Worm (Caenorhabditis elegans) whole organism, L4 larva: ENCODE measurements around the gene ugt-62.
A peak's percentile ranks its signal among the peaks of the same experiment; 100 is the strongest.

ENCODE experiments used
- R02D3.7 ChIP-seq: fragments of 150-350 bp; sonication (generic microtip); optimal IDR thresholded peaks from 3 replicates; lab custom pipeline; 2014; ENCODE audit warnings: missing biosample characterization, missing genetic modification characterization
- T20F7.1 ChIP-seq: fragments of 200-800 bp; sonication (Bioruptor generic); optimal IDR thresholded peaks from 2 replicates; lab custom pipeline; 2018; ENCODE audit warnings: mild to moderate bottlenecking, missing genetic modification characterization, missing compliant biosample characterization
- T26A8.4 ChIP-seq: fragments of 200-800 bp; sonication (Bioruptor generic); IDR thresholded peaks from 2 replicates; pipeline ENCODE4 v1.3.6; 2022; ENCODE audit warnings: missing genetic modification characterization, missing compliant biosample characterization
- Y48G9A.11 ChIP-seq: fragments of 200-800 bp; sonication (Bioruptor generic); IDR thresholded peaks from 2 replicates; pipeline ENCODE4 v1.3.6; 2022; ENCODE audit warnings: missing genetic modification reagents, missing genetic modification characterization, missing compliant biosample characterization
- arid-1 ChIP-seq: fragments of 200-800 bp; sonication (Bioruptor generic); conservative IDR thresholded peaks from 2 replicates; pipeline ENCODE4 v1.3.6; 2022; ENCODE audit warnings: missing genetic modification reagents, missing genetic modification characterization, missing compliant biosample characterization
- attf-4 ChIP-seq: sonication (generic microtip); optimal IDR thresholded peaks from 3 replicates; lab custom pipeline; 2017; ENCODE audit warnings: missing biosample characterization, missing genetic modification characterization
- ceh-20 ChIP-seq: fragments of 200-800 bp; sonication (Bioruptor generic); IDR thresholded peaks from 2 replicates; pipeline ENCODE4 v1.3.6; 2022; ENCODE audit warnings: missing genetic modification reagents, missing genetic modification characterization, missing compliant biosample characterization
- ceh-28 ChIP-seq: fragments of 150-350 bp; optimal IDR thresholded peaks from 2 replicates; lab custom pipeline; 2014; ENCODE audit warnings: missing biosample characterization, missing genetic modification reagents, missing genetic modification characterization
- ces-1 ChIP-seq: fragments of 150-350 bp; sonication (generic microtip); optimal IDR thresholded peaks from 4 replicates; lab custom pipeline; 2014; ENCODE audit warnings: missing biosample characterization, missing genetic modification reagents, missing genetic modification characterization
- ctbp-1 ChIP-seq: fragments of 200-800 bp; sonication (Bioruptor generic); IDR thresholded peaks from 2 replicates; pipeline ENCODE4 v1.3.6; 2022; ENCODE audit warnings: missing genetic modification reagents, missing genetic modification characterization, missing compliant biosample characterization
- daf-16 ChIP-seq, 3 experiments: sonication (generic microtip); optimal IDR thresholded peaks; 2 replicates each; lab custom pipeline; 2016 to 2017; ENCODE audit warnings: missing genetic modification characterization in 3 of 3, missing genetic modification reagents in 3 of 3, mild to moderate bottlenecking in 2 of 3, missing compliant biosample characterization in 2 of 3, missing biosample characterization in 1 of 3, moderate library complexity in 1 of 3
- daf-8 ChIP-seq: fragments of 200-800 bp; sonication (Bioruptor generic); IDR thresholded peaks from 2 replicates; pipeline ENCODE4 v1.3.6; 2022; ENCODE audit warnings: missing genetic modification characterization, missing compliant biosample characterization
- dmd-6 ChIP-seq: fragments of 200-800 bp; sonication (Bioruptor generic); IDR thresholded peaks from 2 replicates; pipeline ENCODE4 v1.3.6; 2022; ENCODE audit warnings: missing genetic modification reagents, missing genetic modification characterization, missing compliant biosample characterization
- dpl-1 ChIP-seq: fragments of 150-350 bp; optimal IDR thresholded peaks from 2 replicates; lab custom pipeline; 2014; ENCODE audit warnings: missing biosample characterization, missing genetic modification reagents, missing genetic modification characterization
- duxl-1 ChIP-seq: sonication (generic microtip); optimal IDR thresholded peaks from 2 replicates; lab custom pipeline; 2016; ENCODE audit warnings: mild to moderate bottlenecking, missing genetic modification characterization, moderate library complexity, missing compliant biosample characterization; ENCODE audit not compliant: poor library complexity
- dve-1 ChIP-seq: sonication (generic microtip); optimal IDR thresholded peaks from 2 replicates; lab custom pipeline; 2017; ENCODE audit warnings: antibody characterized with exemption, mild to moderate bottlenecking, missing genetic modification characterization, missing compliant biosample characterization; ENCODE audit not compliant: insufficient read depth
- hlh-30 ChIP-seq: sonication (generic microtip); optimal IDR thresholded peaks from 2 replicates; lab custom pipeline; 2017; ENCODE audit warnings: antibody characterized with exemption, mild to moderate bottlenecking, missing genetic modification characterization, missing compliant biosample characterization; ENCODE audit not compliant: insufficient read depth
- jun-1 ChIP-seq: fragments of 150-350 bp; optimal IDR thresholded peaks from 2 replicates; lab custom pipeline; 2014; ENCODE audit warnings: missing biosample characterization, missing genetic modification reagents, missing genetic modification characterization
- lim-7 ChIP-seq: fragments of 200-800 bp; sonication (Bioruptor generic); IDR thresholded peaks from 2 replicates; pipeline ENCODE4 v1.3.6; 2022; ENCODE audit warnings: missing genetic modification characterization, missing compliant biosample characterization
- lin-1 ChIP-seq: fragments of 200-800 bp; sonication (Bioruptor generic); IDR thresholded peaks from 2 replicates; pipeline ENCODE4 v1.3.6; 2022; ENCODE audit warnings: missing genetic modification reagents, missing genetic modification characterization, missing compliant biosample characterization
- lsy-2 ChIP-seq, 2 experiments: fragments of 150-350 bp in 1 of 2; sonication (generic microtip) in 1 of 2; optimal IDR thresholded peaks; 2 replicates each; lab custom pipeline; 2014 to 2017; ENCODE audit warnings: missing biosample characterization in 2 of 2, missing genetic modification characterization in 2 of 2
- mdt-29 ChIP-seq: fragments of 200-800 bp; sonication (Bioruptor generic); IDR thresholded peaks from 2 replicates; pipeline ENCODE4 v1.3.6; 2022; ENCODE audit warnings: missing genetic modification reagents, missing genetic modification characterization, missing compliant biosample characterization
- mep-1 ChIP-seq: fragments of 150-350 bp; sonication (generic microtip); optimal IDR thresholded peaks from 3 replicates; lab custom pipeline; 2014; ENCODE audit warnings: missing biosample characterization, missing genetic modification characterization
- mes-2 ChIP-seq: sonication (generic microtip); optimal IDR thresholded peaks from 2 replicates; lab custom pipeline; 2016; ENCODE audit warnings: missing genotype, mild to moderate bottlenecking, missing genetic modification characterization, missing compliant biosample characterization; ENCODE audit not compliant: poor library complexity, severe bottlenecking
- mxl-3 ChIP-seq: fragments of 200-800 bp; sonication (Bioruptor generic); optimal IDR thresholded peaks from 2 replicates; lab custom pipeline; 2018; ENCODE audit warnings: mild to moderate bottlenecking, missing genetic modification characterization, missing compliant biosample characterization
- nhr-25 ChIP-seq: sonication (generic microtip); optimal IDR thresholded peaks from 2 replicates; lab custom pipeline; 2017; ENCODE audit warnings: missing genetic modification characterization, mild to moderate bottlenecking, missing compliant biosample characterization, antibody characterized with exemption, moderate library complexity, borderline replicate concordance; ENCODE audit not compliant: insufficient read depth
- nhr-28 ChIP-seq: fragments of 150-350 bp; optimal IDR thresholded peaks from 2 replicates; lab custom pipeline; 2014; ENCODE audit warnings: missing biosample characterization, missing genetic modification characterization
- nhr-41 ChIP-seq: fragments of 200-800 bp; sonication (Bioruptor generic); IDR thresholded peaks from 2 replicates; pipeline ENCODE4 v1.3.6; 2022; ENCODE audit warnings: missing genetic modification reagents, missing genetic modification characterization, missing compliant biosample characterization
- nhr-6 ChIP-seq: fragments of 150-350 bp; optimal IDR thresholded peaks from 2 replicates; lab custom pipeline; 2014; ENCODE audit warnings: missing biosample characterization, missing genetic modification characterization
- pha-4 ChIP-seq, 2 experiments: fragments of 150-350 bp in 1 of 2; fragments of 200-800 bp in 1 of 2; sonication (Bioruptor generic) in 1 of 2; IDR thresholded peaks in 1 of 2; optimal IDR thresholded peaks in 1 of 2; 2 replicates each; pipeline versions ENCODE4 v1.3.6 to Lab custom; 2014 to 2022; ENCODE audit warnings: missing genetic modification characterization in 2 of 2, missing genetic modification reagents in 2 of 2, missing biosample characterization in 1 of 2, missing compliant biosample characterization in 1 of 2
- php-3 ChIP-seq: fragments of 200-800 bp; sonication (Bioruptor generic); IDR thresholded peaks from 2 replicates; pipeline ENCODE4 v1.3.6; 2022; ENCODE audit warnings: missing genetic modification reagents, missing genetic modification characterization, missing compliant biosample characterization
- pqm-1 ChIP-seq: sonication (generic microtip); optimal IDR thresholded peaks from 2 replicates; lab custom pipeline; 2017; ENCODE audit warnings: missing biosample characterization, missing genetic modification characterization
- rbr-2 ChIP-seq: sonication (generic microtip); optimal IDR thresholded peaks from 2 replicates; lab custom pipeline; 2016; ENCODE audit warnings: missing genotype, missing genetic modification characterization, missing compliant biosample characterization
- saeg-2 ChIP-seq: fragments of 200-800 bp; sonication (Bioruptor generic); IDR thresholded peaks from 2 replicates; pipeline ENCODE4 v1.3.6; 2022; ENCODE audit warnings: missing genetic modification reagents, missing genetic modification characterization, missing compliant biosample characterization
- set-16 ChIP-seq: fragments of 200-800 bp; sonication (Bioruptor generic); IDR thresholded peaks from 2 replicates; pipeline ENCODE4 v1.3.6; 2022; ENCODE audit warnings: missing genetic modification reagents, missing genetic modification characterization, missing compliant biosample characterization
- spr-1 ChIP-seq: sonication (generic microtip); optimal IDR thresholded peaks from 2 replicates; lab custom pipeline; 2016; ENCODE audit warnings: mild to moderate bottlenecking, missing genetic modification characterization, missing compliant biosample characterization
- spr-3 ChIP-seq: fragments of 200-800 bp; sonication (Bioruptor generic); optimal IDR thresholded peaks from 2 replicates; lab custom pipeline; 2018; ENCODE audit warnings: mild to moderate bottlenecking, missing genetic modification characterization, missing compliant biosample characterization
- unc-39 ChIP-seq: sonication (generic microtip); optimal IDR thresholded peaks from 2 replicates; lab custom pipeline; 2017; ENCODE audit warnings: missing biosample characterization, missing genetic modification characterization
- unc-62 ChIP-seq, 3 experiments: fragments of 150-350 bp in 1 of 3; sonication (generic microtip); optimal IDR thresholded peaks in 2 of 3; peaks in 1 of 3; 1 replicate in 1 of 3; 2 replicates in 2 of 3; lab custom pipeline; 2014 to 2017; ENCODE audit warnings: missing biosample characterization in 3 of 3, missing genetic modification characterization in 3 of 3, missing genetic modification reagents in 3 of 3, missing genotype in 1 of 3
- ztf-11 ChIP-seq: fragments of 150-350 bp; optimal IDR thresholded peaks from 2 replicates; lab custom pipeline; 2014; ENCODE audit warnings: missing biosample characterization, missing genetic modification characterization
- ztf-7 ChIP-seq: fragments of 150-350 bp; optimal IDR thresholded peaks from 2 replicates; lab custom pipeline; 2014; ENCODE audit warnings: missing biosample characterization, missing genetic modification characterization

The ugt-62 gene

DNA sequence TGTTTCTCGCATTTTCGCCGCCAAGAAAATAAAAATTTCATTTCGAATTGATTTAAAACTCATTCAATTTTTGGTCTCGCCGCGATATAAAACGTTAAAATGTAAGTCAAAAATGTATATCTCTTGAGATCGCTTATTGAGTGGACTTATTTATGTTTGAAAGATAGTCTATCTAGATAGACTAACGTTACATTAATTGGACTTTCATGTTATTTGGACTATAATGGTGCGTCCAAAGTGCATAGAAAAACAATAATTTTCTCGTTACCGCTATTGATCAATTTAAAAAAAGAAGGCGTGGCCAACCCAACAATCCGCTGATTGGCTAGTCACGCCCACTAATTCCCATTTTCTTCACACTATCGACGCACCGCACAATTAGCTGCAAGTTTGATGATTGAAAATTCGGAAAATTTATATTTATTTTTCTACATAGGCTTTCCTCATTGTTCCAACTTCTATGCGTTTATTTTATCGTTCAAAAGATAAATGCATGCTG lies 43.7 kb upstream of the ugt-62 start, which contains the start of gene F35G12.5:
F35G12.5 (plus strand) TSS at position 51 of the 499 bp plus-strand sequence.
- TF ChIP-seq spr-3 (GFP tag; lab: Kevin White, UChicago) (no peak), unc-39 (tag; lab: Kevin White, UChicago) (no peak), ceh-28 (tag; lab: Kevin White, UChicago) (no peak), nhr-25 (tag; lab: Kevin White, UChicago) (no peak), ces-1 (GFP tag; lab: Kevin White, UChicago) (no peak), pqm-1 (no peak), php-3 (GFP tag; lab: Robert Waterston, UW) (no peak), lin-1 (GFP tag; lab: Robert Waterston, UW) (no peak), R02D3.7 (tag; lab: Kevin White, UChicago) (no peak), Y48G9A.11 (GFP tag; lab: Robert Waterston, UW) (no peak), mxl-3 (GFP tag; lab: Kevin White, UChicago) (no peak), spr-1 (tag; lab: Kevin White, UChicago) (no peak), T20F7.1 (GFP tag; lab: Kevin White, UChicago) (no peak), ctbp-1 (GFP tag; lab: Robert Waterston, UW) (no peak), arid-1 (GFP tag; lab: Robert Waterston, UW) (no peak), set-16 (no peak), attf-4 (tag; lab: Kevin White, UChicago) (no peak), duxl-1 (no peak), dmd-6 (GFP tag; lab: Robert Waterston, UW) (no peak)

ce11 chrIII:4581495-4581894 lies 41.1 kb upstream of the ugt-62 start, which contains the start of gene F35G12.12:
F35G12.12 (plus strand) TSS chrIII:4581795.
- TF ChIP-seq unc-62 (GFP tag; optimal IDR thresholded peaks at IDR 0.05 in 1 of 2; lab: Kevin White, UChicago) (no peak), unc-62 (tag; optimal IDR thresholded peaks at IDR 0.05; lab: Kevin White, UChicago) (no peak), saeg-2 (GFP tag; lab: Robert Waterston, UW) (no peak)
- TF ChIP-seq, all 104 proteins: peak for 0

ce11 chrIII:4578385-4578903 lies 38.0 kb upstream of the ugt-62 start, which contains the start of the genes sel-5 and wdr-48:
sel-5 (minus strand) TSS chrIII:4578437.
wdr-48 (plus strand) TSS chrIII:4578853.
- TF ChIP-seq mdt-29 (GFP tag; lab: Robert Waterston, UW) (no peak), jun-1 (no peak), ztf-11 (tag; lab: Kevin White, UChicago) (no peak), rbr-2 (tag; lab: Kevin White, UChicago) (peak; percentile 5), saeg-2 (GFP tag; lab: Robert Waterston, UW) (no peak), nhr-28 (peak; percentile 38), dpl-1 (GFP tag; lab: Kevin White, UChicago) (peak; percentile 47), ztf-7 (no peak), T26A8.4 (no peak), mxl-3 (GFP tag; lab: Kevin White, UChicago) (no peak), nhr-6 (tag; lab: Kevin White, UChicago) (peak; percentile 22), nhr-41 (GFP tag; lab: Robert Waterston, UW) (no peak), pha-4 (GFP tag; IDR thresholded peaks at IDR 0.05; lab: Robert Waterston, UW) (no peak), pha-4 (tag; optimal IDR thresholded peaks at IDR 0.05; lab: Kevin White, UChicago) (peak; percentile 1), lim-7 (GFP tag; lab: Robert Waterston, UW) (no peak), lsy-2 (tag; optimal IDR thresholded peaks at IDR 0.05; lab: Kevin White, UChicago) (peak in 1 of 2 experiments; percentile 62), daf-16 (GFP tag; optimal IDR thresholded peaks at IDR 0.05; lab: Kevin White, UChicago) (no peak), daf-16 (tag; optimal IDR thresholded peaks at IDR 0.05; lab: Kevin White, UChicago) (peak; percentile 33), mes-2 (peak; percentile 66), daf-8 (no peak), hlh-30 (tag; lab: Kevin White, UChicago) (peak; percentile 28), nhr-25 (tag; lab: Kevin White, UChicago) (no peak), unc-62 (GFP tag; optimal IDR thresholded peaks at IDR 0.05 in 1 of 2; lab: Kevin White, UChicago) (no peak), unc-62 (tag; optimal IDR thresholded peaks at IDR 0.05; lab: Kevin White, UChicago) (no peak), dve-1 (tag; lab: Kevin White, UChicago) (peak; percentile 25), ceh-20 (no peak), mep-1 (tag; lab: Kevin White, UChicago) (peak; percentile 55)
